Fruit fly (Drosophila melanogaster) whole organism, pupa: Measurements from ENCODE around the gene zpg.

Source experiments
- CG10348 ChIP-seq: fragments of 200-800 bp; sonication (Bioruptor generic); IDR thresholded peaks from 2 replicates; pipeline ENCODE4 v1.3.6; 2022; ENCODE audit warnings: missing biosample characterization, missing genetic modification characterization
- CG12605 ChIP-seq: fragments of 200-800 bp; sonication (Bioruptor generic); IDR thresholded peaks from 2 replicates; pipeline ENCODE4 v1.3.6; 2022; ENCODE audit warnings: missing biosample characterization, missing genetic modification characterization
- CG13204 ChIP-seq: fragments of 200-800 bp; sonication (Bioruptor generic); optimal IDR thresholded peaks from 2 replicates; lab custom pipeline; 2018; ENCODE audit warnings: missing biosample characterization, mild to moderate bottlenecking, missing genetic modification characterization, moderate library complexity
- CG14655 ChIP-seq: fragments of 200-800 bp; sonication (Bioruptor generic); optimal IDR thresholded peaks from 3 replicates; lab custom pipeline; 2017; ENCODE audit warnings: mild to moderate bottlenecking, missing biosample characterization, missing genetic modification reagents, missing genetic modification characterization
- CG15710 ChIP-seq: fragments of 200-800 bp; sonication (Bioruptor generic); optimal IDR thresholded peaks from 2 replicates; lab custom pipeline; 2018; ENCODE audit warnings: missing biosample characterization, mild to moderate bottlenecking, missing genetic modification characterization, moderate library complexity
- CG17806 ChIP-seq: fragments of 200-800 bp; sonication (Bioruptor generic); optimal IDR thresholded peaks from 2 replicates; lab custom pipeline; 2018; ENCODE audit warnings: missing biosample characterization, mild to moderate bottlenecking, missing genetic modification characterization, moderate library complexity
- CG32121 ChIP-seq: fragments of 200-800 bp; sonication (Bioruptor generic); IDR thresholded peaks from 2 replicates; pipeline ENCODE4 v1.3.6; 2022; ENCODE audit warnings: missing biosample characterization, missing genetic modification characterization
- CG34367 ChIP-seq: fragments of 200-800 bp; sonication (Bioruptor generic); optimal IDR thresholded peaks from 2 replicates; lab custom pipeline; 2018; ENCODE audit warnings: missing biosample characterization, mild to moderate bottlenecking, missing genetic modification characterization
- CG4496 ChIP-seq: fragments of 200-800 bp; sonication (Bioruptor generic); IDR thresholded peaks from 3 replicates; pipeline ENCODE4 v1.3.6; 2022; ENCODE audit warnings: missing biosample characterization, missing genetic modification characterization
- CG8159 ChIP-seq: fragments of 200-800 bp; sonication (Bioruptor generic); optimal IDR thresholded peaks from 3 replicates; lab custom pipeline; 2018; ENCODE audit warnings: missing biosample characterization, mild to moderate bottlenecking, missing genetic modification characterization, moderate library complexity
- CG8301 ChIP-seq: fragments of 200-800 bp; sonication (Bioruptor generic); optimal IDR thresholded peaks from 2 replicates; lab custom pipeline; 2018; ENCODE audit warnings: missing biosample characterization, mild to moderate bottlenecking, missing genetic modification characterization
- CG9948 ChIP-seq: fragments of 200-800 bp; sonication (Bioruptor generic); optimal IDR thresholded peaks from 2 replicates; lab custom pipeline; 2018; ENCODE audit warnings: missing biosample characterization, mild to moderate bottlenecking, missing genetic modification characterization, moderate library complexity
- D1 ChIP-seq: fragments of 200-800 bp; sonication (Bioruptor generic); optimal IDR thresholded peaks from 2 replicates; lab custom pipeline; 2018; ENCODE audit warnings: missing biosample characterization, mild to moderate bottlenecking, missing genetic modification characterization, moderate library complexity
- EcR ChIP-seq: fragments of 200-800 bp; sonication (Bioruptor generic); optimal IDR thresholded peaks from 3 replicates; lab custom pipeline; 2019; ENCODE audit warnings: missing biosample characterization, missing genetic modification characterization, mild to moderate bottlenecking, moderate library complexity, missing genetic modification reagents
- Ets98B ChIP-seq: fragments of 200-800 bp; sonication (Bioruptor generic); IDR thresholded peaks from 2 replicates; pipeline ENCODE4 v1.3.6; 2022; ENCODE audit warnings: missing biosample characterization, missing genetic modification characterization
- Pif1A ChIP-seq: fragments of 200-800 bp; sonication (Bioruptor generic); optimal IDR thresholded peaks from 3 replicates; lab custom pipeline; 2016; ENCODE audit warnings: missing biosample characterization, missing genetic modification characterization
- Pif1B ChIP-seq: fragments of 200-800 bp; sonication (Bioruptor generic); optimal IDR thresholded peaks from 3 replicates; lab custom pipeline; 2016; ENCODE audit warnings: missing biosample characterization, missing genetic modification characterization
- Snoo ChIP-seq: fragments of 200-800 bp; sonication (Bioruptor generic); optimal IDR thresholded peaks from 3 replicates; lab custom pipeline; 2017; ENCODE audit warnings: missing biosample characterization, mild to moderate bottlenecking, missing genetic modification characterization, inconsistent platforms
- fd96Ca ChIP-seq: fragments of 200-800 bp; sonication (Bioruptor generic); IDR thresholded peaks from 3 replicates; pipeline ENCODE4 v1.3.6; 2022; ENCODE audit warnings: missing biosample characterization, missing genetic modification characterization
- gl ChIP-seq: fragments of 200-800 bp; sonication (Bioruptor generic); optimal IDR thresholded peaks from 2 replicates; lab custom pipeline; 2018; ENCODE audit warnings: missing biosample characterization, mild to moderate bottlenecking, missing genetic modification characterization
- rn ChIP-seq: fragments of 200-800 bp; sonication (Bioruptor generic); IDR thresholded peaks from 2 replicates; pipeline ENCODE4 v1.3.6; 2022; ENCODE audit warnings: missing biosample characterization, missing genetic modification characterization

Gene zpg

dm6 chr3L:6589429-6590062 lies 16.3 kb downstream of the zpg start, which contains the start of gene jv:
Gene jv, minus strand, starts transcription at chr3L:6589479.
- no peak for TF ChIP-seq CG8301
- 0 out of 3 replicates have a peak, but pooled peaks have one; percentile 45 for TF ChIP-seq CG4496 (GFP tag; lab: Robert Waterston, UW)
- TF ChIP-seq D1, result no peak
- peak; percentile 62 for TF ChIP-seq Ets98B
- TF ChIP-seq CG32121 (GFP tag; lab: Robert Waterston, UW), result no peak; the same call in 1 of the 2 replicates
- 0 out of 3 replicates have a peak, but pooled peaks have one; percentile 8 for TF ChIP-seq fd96Ca
- peak; percentile 13; the same call in 1 of the 2 replicates for TF ChIP-seq CG12605 (GFP tag; lab: Robert Waterston, UW)
- TF ChIP-seq CG34367 (tag; lab: Kevin White, UChicago), result no peak
- peak; percentile 47 for TF ChIP-seq CG14655 (GFP tag; lab: Kevin White, UChicago)
- TF ChIP-seq CG10348, result no peak

DNA sequence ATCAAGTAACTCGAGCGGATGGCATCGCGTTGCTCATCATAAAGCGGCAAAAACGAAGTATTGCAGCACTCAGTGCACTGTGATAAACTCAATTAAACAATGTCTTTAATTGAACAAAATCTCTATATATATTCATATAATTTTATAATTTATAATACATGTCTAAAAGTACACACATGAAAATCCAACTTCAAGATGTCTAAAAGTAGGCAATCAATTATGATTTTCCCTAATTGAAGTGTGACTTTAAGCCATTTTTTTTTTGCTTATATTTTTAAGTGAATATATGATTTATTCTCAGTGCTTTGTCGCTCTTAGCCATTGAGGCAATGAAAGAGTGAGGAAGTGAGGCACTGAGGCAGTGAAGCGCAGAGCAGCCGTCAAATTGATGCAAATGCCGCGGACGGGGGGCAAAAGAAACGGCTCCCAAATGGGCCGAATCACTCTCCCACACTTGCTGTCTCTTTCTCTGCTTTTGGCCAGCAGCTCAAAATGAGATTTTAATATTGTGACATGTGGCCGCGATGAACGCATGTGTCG lies 28.4 kb downstream of the zpg start:
- TF ChIP-seq Pif1B (no peak), Snoo (no peak), EcR (GFP tag; lab: Kevin White, UChicago) (no peak), CG8159 (tag; lab: Kevin White, UChicago) (peak; percentile 30), CG4496 (GFP tag; lab: Robert Waterston, UW) (0 out of 3 replicates have a peak, but pooled peaks have one; percentile 17), rn (no peak), CG14655 (GFP tag; lab: Kevin White, UChicago) (peak; percentile 12), CG15710 (tag; lab: Kevin White, UChicago) (no peak), CG17806 (peak; percentile 7), CG8301 (no peak), CG13204 (GFP tag; lab: Kevin White, UChicago) (no peak), D1 (no peak), CG34367 (tag; lab: Kevin White, UChicago) (no peak), CG10348 (no peak), gl (tag; lab: Kevin White, UChicago) (no peak), CG12605 (GFP tag; lab: Robert Waterston, UW) (no peak), Pif1A (GFP tag; lab: Kevin White, UChicago) (no peak), Ets98B (no peak; the same call in 1 of the 2 replicates), CG32121 (GFP tag; lab: Robert Waterston, UW) (no peak), fd96Ca (no peak), CG9948 (tag; lab: Kevin White, UChicago) (peak; percentile 2)

- no peak for TF ChIP-seq CG8301
- TF ChIP-seq CG34367 (tag; lab: Kevin White, UChicago), result peak; percentile 49
- peak; percentile 73 for TF ChIP-seq Pif1A (GFP tag; lab: Kevin White, UChicago)
- peak; percentile 37 for TF ChIP-seq CG14655 (GFP tag; lab: Kevin White, UChicago)
- TF ChIP-seq rn, result no peak
- no peak for TF ChIP-seq CG9948 (tag; lab: Kevin White, UChicago)
- peak; percentile 84 for TF ChIP-seq fd96Ca
- TF ChIP-seq CG17806, result no peak
- TF ChIP-seq CG10348, result 0 out of 2 replicates have a peak, but pooled peaks have one; percentile 11
- TF ChIP-seq Snoo, result no peak
- peak; percentile 52 for TF ChIP-seq Pif1B
- TF ChIP-seq CG4496 (GFP tag; lab: Robert Waterston, UW), result peak; percentile 80; the same call in 2 of the 3 replicates
- no peak for TF ChIP-seq gl (tag; lab: Kevin White, UChicago)
- no peak for TF ChIP-seq EcR (GFP tag; lab: Kevin White, UChicago)
- TF ChIP-seq CG12605 (GFP tag; lab: Robert Waterston, UW), result peak; percentile 67
- TF ChIP-seq D1, result no peak
- TF ChIP-seq CG13204 (GFP tag; lab: Kevin White, UChicago), result no peak
- peak; percentile 76 for TF ChIP-seq CG8159 (tag; lab: Kevin White, UChicago)
- peak; percentile 72 for TF ChIP-seq Ets98B
- no peak for TF ChIP-seq CG15710 (tag; lab: Kevin White, UChicago)
- peak; percentile 72 for TF ChIP-seq CG32121 (GFP tag; lab: Robert Waterston, UW)
Observed at dm6 chr3L:6576709-6577108, 29.1 kb downstream of the zpg start.

DNA sequence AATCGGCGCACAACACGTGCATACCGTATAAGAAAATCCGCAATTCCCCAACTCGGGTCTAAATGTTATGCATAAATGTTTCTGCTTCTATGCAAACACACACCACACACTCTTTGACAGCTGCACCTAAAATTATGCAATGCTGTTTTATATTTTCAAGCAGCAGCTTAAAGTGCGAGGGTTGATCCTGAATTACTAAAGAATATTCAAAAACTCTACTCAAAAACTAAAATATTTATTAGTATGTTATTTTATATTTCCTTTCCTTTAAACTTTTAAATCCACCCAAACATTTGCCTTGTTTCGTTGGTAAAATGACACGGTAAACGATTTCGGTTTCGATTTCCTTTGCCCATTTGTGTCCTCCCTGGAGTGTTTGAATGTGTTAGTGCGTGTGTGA lies 44.8 kb downstream of the zpg start:
- TF ChIP-seq CG8301 (no peak), Ets98B (no peak; the same call in 1 of the 2 replicates), CG4496 (GFP tag; lab: Robert Waterston, UW) (no peak), CG14655 (GFP tag; lab: Kevin White, UChicago) (no peak), CG12605 (GFP tag; lab: Robert Waterston, UW) (no peak), D1 (no peak), CG8159 (tag; lab: Kevin White, UChicago) (no peak)

DNA sequence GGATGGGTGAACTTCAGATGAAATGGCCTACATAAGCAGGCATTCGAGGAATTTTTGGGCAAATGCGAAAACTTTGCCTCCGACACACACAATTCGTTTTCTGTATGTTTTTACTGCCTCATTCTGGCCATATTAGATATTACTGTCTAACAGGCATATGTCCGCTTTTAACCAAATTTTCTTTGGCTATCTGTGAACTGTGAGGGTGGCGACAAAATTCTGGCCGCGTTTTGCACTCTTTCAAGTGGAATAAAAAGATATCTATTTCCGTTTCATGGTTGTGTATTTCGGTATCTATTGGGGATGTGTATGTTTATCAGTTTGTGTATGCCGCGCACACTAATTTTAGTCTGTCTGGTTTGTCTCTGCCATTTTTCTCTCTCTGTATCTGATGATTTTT lies 47.3 kb downstream of the zpg start:
- TF ChIP-seq EcR (GFP tag; lab: Kevin White, UChicago) (no peak), CG32121 (GFP tag; lab: Robert Waterston, UW) (no peak), Ets98B (no peak), CG15710 (tag; lab: Kevin White, UChicago) (no peak), fd96Ca (no peak), CG10348 (no peak), D1 (no peak), CG17806 (no peak), CG8301 (no peak), CG34367 (tag; lab: Kevin White, UChicago) (no peak)

dm6 chr3L:6556221-6556620 lies 49.6 kb downstream of the zpg start:
- no peak for TF ChIP-seq CG12605 (GFP tag; lab: Robert Waterston, UW)
- TF ChIP-seq CG8301, result no peak
- TF ChIP-seq EcR (GFP tag; lab: Kevin White, UChicago), result no peak
- TF ChIP-seq Ets98B, result no peak
- TF ChIP-seq CG32121 (GFP tag; lab: Robert Waterston, UW), result no peak
- TF ChIP-seq Pif1A (GFP tag; lab: Kevin White, UChicago), result no peak
- TF ChIP-seq CG8159 (tag; lab: Kevin White, UChicago), result no peak
- TF ChIP-seq fd96Ca, result no peak
- TF ChIP-seq CG9948 (tag; lab: Kevin White, UChicago), result no peak
- TF ChIP-seq CG17806, result no peak
- no peak for TF ChIP-seq CG4496 (GFP tag; lab: Robert Waterston, UW)
- TF ChIP-seq rn, result no peak
- TF ChIP-seq CG10348, result no peak
- TF ChIP-seq, all 21 proteins: peak for 0
